Fruit fly (Drosophila melanogaster): Measurements from ENCODE around the gene Cp19.
A peak's percentile ranks its signal among the peaks of the same experiment; 100 is the strongest.

DNA sequence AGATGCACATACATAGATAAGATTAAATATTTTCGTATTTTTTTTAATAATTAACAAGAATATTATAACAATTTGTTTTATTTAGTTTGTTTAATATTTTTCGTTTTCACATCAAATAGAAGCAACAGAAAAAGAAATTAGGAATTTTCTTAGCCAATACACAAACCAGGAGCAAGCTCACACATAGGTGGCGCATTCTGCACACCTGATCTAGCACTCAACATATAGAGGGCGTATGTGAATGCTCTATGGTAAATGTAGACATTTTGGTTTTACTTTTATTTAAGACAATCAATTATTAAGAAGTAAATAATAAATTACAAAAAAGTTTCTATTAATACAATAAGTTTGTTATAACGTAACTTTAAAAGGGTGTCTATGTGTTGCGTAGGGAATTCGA lies 19.2 kb downstream of the Cp19 start:
- no peak for TF ChIP-seq CG8478 (optimal IDR thresholded peaks at IDR 0.05)
- TF ChIP-seq CTCF (optimal IDR thresholded peaks at IDR 0.05), result peak; percentile 85 to 98

Measured in S2 (cell line).